Fruit fly (Drosophila melanogaster) ovary, adult (tissue): ENCODE data around the gene CG31807.
A peak's percentile ranks its signal among the peaks of the same experiment; 100 is the strongest.

Experiments used
- CG17801 ChIP-seq: fragments of 200-800 bp; optimal IDR thresholded peaks from 2 replicates; lab custom pipeline; 2019; ENCODE audit warnings: missing biosample characterization, mild to moderate bottlenecking, missing genetic modification characterization, moderate library complexity; ENCODE audit not compliant: partially characterized antibody

Gene CG31807

DNA sequence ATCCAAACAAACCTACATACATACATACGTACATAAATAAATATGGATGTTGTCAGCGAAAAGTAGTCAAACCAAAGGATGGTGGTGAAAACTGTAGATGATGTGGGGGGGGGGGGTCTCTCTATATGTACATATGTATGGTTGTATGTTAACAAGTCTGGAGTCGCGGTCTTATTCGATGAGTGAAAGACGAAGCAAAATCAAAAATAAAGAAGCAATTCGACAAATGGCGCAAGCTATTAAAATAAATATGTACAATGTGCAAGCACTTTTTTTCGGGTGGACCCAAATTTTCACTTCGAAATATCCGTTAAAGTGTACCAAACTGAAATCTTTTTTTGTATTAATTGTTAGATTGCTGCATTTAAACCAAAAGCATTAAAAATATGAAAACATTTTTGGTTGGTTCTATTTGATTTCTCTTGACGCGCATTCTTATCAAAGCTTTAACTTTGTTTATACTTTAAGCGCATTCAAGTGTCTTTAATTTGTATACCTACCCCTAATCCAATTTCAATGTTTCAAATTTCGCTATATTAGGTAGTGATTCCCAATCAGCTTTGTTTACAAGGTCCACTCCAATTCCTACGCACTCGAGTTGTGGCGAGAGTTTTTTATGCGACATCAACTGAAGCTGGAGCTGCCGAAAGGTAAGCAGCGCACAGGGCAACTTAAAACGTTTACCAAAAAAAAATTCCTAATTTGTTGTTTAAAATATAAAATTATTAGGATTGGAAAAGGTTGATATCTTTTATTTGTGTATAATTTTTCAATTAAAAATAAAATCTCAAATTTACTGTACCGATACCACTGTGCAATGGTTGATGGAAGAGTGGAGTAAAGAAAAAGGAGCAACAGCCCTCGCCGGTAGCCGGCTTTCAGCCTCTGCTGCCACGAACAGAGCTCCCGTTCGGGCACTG, at the start of gene CG31807:
Gene CG31807 (minus strand): TSS at position 51 of the 920 bp plus-strand sequence.
- peak; percentile 92 for TF ChIP-seq CG17801 (GFP tag; lab: Kevin White, UChicago)

DNA sequence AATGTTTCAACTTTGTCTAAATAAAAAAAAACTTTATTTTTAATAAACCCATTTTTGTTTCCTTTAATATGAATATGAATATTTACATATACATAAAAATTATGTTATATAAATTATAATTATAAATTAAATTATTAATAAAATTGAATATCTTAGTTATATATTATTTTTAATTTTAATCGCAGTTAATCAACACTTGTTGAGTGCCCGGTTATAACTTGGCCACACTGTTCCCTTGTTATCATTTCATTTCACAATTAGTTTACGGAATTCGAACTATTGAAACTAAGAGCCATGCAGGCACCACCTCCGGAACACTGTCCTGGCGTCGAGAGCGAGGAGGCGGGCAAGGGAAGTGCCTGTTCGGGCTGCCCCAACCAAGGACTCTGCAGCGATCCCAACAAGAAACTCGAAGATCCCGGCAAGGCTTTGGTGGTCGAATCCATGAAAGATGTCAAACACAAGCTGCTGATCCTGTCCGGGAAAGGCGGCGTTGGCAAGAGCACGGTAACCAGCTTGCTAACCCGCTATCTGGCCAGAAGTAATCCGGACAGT, 48.6 kb upstream of the CG31807 start, which contains the start of gene Nubp1:
Gene Nubp1 (plus strand): TSS at position 213 of the 555 bp plus-strand sequence.
- no peak for TF ChIP-seq CG17801 (GFP tag; lab: Kevin White, UChicago)

DNA sequence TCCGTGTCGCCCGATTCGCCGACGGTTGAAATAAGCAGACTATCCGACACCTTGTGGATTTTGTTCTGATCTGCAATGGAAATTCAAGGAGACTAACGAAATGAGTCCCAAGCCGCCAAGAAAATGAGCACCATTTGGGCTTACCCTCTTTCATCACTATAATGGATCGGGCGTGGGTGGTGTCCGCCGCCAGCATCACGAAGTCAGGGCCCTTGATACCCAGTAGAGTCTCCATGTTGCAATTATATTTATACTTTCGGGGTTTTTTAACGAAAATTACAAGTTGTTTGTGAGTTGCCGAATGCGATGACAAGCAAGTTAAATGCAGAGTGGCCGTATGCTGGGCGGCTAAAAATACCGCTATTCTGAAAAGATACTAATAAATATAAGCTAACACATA, 48.0 kb upstream of the CG31807 start, which contains the start of gene Prosbeta4:
Gene Prosbeta4 (minus strand): TSS at position 335 of the 400 bp plus-strand sequence.
- TF ChIP-seq CG17801 (GFP tag; lab: Kevin White, UChicago), result no peak

DNA sequence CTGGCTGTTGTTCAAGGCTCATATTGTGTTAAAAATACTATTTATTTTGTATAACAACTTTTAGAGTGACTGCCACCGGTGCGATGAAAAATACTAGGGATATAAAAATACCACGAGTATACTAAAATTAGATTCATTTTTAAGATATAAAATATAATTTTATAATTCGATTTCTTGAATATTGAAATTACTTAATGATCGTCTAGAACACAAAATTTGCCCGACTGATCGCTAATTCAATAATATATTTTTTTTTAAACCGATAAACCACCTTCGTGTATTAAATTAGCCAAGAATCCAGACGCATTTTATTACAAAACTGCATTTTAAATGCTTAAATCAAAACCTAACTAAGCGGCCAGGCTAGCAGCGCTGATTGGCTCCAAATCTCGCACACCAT, 47.1 kb upstream of the CG31807 start, which contains the start of gene CG17996:
Gene CG17996 (minus strand): TSS at position 101 of the 400 bp plus-strand sequence.
- no peak for TF ChIP-seq CG17801 (GFP tag; lab: Kevin White, UChicago)

DNA sequence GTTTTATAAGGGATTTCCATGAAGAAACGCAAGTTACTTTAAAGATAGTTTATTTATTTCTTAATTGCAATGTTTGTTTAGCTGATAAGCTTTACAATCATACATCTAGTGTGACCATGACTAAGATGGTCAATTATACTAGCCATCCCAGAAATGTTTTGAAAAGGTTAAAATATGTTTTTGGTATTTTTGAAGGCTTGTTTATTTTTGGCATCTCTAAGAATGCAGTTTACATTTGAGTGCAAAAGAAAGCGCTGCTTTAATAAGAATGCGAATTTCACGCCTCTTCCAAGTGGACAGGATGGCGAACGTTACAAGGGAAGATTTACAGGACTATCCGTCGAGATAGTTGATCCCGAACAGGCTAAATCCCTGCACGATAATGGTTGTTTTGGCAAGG, 45.7 kb upstream of the CG31807 start, which contains the start of gene Tsen2:
Gene Tsen2 (plus strand): TSS at position 222 of the 400 bp plus-strand sequence.
- no peak for TF ChIP-seq CG17801 (GFP tag; lab: Kevin White, UChicago)

DNA sequence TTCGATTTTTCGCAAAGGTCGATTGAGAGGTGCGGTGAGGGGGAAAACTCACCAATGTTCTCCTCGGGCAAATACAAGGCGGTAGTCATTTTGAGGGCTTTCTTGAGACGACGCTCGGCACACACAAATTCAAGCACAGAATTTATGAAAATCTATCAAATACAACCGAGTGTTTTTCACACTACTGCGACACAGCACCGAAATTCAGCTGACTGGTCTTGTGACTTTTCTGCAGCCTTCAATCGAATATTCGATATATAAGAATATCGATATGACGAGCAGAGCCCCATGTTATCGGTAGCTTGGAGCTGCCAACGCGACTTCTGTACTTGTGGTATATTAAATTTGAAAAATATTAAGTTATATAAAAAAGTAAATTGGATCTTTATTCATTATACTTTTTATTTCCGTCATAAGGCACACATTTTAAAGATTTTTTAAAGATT, 43.8 kb upstream of the CG31807 start, which contains the start of gene VhaSFD:
Gene VhaSFD (minus strand): TSS at position 249 of the 446 bp plus-strand sequence.
- peak; percentile 44 for TF ChIP-seq CG17801 (GFP tag; lab: Kevin White, UChicago)

DNA sequence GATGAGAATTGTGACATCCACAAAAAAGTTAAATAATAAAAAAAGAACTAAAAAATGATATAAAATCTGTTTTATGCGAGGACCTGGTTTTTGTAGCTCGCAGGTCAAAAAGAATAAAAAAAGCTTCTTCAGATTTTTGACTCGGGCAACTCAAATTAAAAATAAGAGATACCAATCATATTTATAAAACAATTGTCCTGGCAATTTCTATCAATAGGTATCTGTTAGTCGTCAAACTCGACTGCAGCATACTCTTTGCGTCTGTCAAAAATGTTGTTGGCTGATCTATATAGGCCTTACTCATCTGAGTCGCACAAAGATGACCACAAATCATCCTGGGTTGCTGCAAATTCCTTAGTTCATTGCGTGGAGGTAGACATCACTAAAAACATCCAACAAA, 38.8 kb upstream of the CG31807 start:
- no peak for TF ChIP-seq CG17801 (GFP tag; lab: Kevin White, UChicago)

DNA sequence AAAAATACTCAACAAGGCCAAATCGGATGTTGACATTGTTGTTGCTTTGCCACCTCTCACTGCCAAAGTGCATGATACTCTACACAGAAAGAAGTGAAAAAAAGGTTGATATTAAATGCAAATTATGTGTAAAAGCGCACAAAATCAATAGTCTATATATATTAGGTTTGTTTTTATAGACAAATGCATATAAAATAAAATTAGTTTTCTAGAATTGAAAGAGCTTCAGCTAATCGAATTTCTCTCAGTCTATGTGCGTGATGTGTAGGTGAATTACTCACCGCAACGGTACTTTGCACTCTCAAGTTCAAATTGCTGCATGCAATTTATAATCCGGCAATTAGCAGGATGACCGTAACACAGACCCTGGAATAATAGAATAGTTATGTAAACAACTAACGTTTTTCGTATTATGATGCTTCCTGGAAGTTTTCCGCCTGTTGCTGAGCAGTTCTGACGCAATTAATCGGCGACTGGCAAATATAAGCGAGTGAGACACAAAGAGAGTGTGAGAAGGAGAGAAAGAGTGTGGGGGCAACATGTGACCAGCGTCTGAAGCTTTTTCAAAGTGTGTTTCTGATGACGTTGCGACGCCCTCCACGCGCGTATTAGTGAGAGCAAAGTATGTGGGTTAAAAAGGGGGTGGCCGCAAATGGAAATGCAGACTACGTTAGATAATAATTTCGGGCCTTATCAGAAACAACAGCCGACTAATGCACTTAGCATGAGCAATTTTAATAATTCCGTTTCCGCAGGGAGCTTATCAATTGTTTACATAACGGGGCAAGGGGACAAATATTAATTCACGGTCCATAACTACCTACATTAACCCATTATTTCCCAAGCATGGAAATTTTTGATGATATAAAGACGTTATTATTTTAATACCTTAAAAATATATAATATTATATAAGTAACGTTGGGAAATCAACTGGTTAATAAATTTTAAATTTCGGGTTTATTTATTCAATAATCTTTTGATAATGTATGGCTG, 37.2 kb upstream of the CG31807 start:
- TF ChIP-seq CG17801 (GFP tag; lab: Kevin White, UChicago), result peak; percentile 97

DNA sequence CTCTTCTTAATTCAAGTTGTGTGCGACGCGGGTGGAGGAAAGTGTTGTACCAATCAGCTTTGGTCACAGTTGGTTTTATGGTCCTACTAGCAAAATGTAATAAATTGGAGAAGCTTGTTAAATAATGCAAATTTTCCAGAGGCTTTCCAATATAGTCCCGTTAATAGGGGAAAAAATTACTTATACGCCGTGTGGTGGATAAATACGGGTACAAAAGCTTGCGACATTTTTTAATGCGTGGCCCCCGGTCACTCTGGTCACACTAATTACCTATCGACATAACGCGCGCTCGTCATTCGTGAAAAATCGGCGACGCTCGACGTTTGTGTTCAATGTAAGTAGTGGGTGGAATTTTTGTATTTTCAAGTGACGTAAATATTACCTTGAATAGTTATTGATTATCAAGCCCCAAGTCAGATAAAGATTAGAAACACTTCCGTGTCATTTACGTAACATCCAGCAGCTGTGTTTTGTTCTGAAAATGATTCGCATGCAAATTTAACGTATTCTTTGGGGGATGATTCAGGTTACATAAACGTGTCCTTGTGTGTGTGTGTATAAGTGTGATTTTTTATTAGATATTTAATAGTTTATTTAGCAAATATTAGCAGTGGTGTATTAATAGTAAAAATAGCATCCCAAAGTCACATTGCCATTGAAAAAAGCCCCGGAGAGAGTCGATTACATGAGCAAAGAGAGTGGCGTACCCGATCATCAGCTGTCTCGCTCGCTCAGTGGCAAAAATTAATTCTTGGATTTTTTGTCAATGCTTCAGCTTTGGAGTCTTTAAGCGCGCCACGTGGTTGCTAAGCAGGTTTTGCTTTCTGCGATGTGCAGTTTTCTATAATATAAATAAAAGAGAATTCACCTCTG, 36.1 kb upstream of the CG31807 start, which contains the start of gene Cyt-c-p:
Gene Cyt-c-p (plus strand): TSS at position 290 of the 873 bp plus-strand sequence.
- peak; percentile 19 for TF ChIP-seq CG17801 (GFP tag; lab: Kevin White, UChicago)

DNA sequence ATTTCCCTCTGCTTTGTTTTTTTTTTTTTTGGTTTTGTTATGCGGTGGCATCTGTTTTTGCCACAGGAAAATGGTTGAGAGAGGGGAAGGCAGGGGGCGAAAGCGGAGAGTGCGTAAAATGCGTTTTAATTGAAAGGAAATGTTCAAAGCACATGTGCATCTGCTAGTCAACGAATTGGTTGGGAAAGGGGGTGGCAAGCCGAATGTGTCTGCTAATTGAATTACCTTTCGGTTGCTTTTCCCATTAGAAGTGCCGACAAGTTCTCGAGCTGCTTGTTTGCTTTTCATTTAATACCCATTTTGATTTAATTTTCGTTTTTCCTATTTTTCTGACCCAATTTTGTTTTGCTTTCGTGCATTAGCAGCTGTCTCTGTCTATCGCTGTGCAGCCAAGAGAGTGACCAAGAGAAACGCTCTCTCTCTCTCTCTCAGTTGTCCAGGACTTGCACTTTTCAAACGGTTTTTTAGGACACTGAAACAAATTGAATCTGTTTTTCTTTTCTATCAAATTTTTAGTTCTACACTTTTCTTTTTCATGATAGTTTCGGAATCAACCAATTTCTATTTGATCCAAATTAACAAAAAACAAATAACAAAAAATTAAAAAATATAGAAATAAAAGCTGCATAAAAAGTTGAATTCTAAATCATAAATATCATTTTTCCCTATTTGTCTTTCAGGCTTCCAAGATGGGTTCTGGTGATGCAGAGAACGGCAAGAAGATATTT, 34.8 kb upstream of the CG31807 start:
- TF ChIP-seq CG17801 (GFP tag; lab: Kevin White, UChicago), result no peak

DNA sequence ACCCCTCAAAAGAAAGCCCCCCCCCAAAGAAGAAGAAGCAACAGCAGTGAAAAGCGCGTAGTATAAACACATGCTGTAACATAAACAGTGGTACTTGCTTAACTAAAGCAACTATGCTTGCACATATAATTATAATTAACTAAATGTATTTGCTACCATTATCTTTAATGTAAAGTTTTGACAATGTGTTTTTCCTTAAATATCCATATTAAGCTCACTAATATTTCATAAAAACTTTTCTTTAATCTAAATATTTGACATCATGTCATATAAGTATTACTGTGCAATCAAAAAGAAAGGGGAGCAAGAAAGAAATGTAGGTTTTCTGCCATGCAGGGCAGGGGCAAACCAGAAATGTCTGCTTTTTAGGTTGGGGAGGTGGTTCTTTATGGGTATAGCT, 33.0 kb upstream of the CG31807 start:
- no peak for TF ChIP-seq CG17801 (GFP tag; lab: Kevin White, UChicago)
